Worm (Caenorhabditis elegans) whole organism, midembryonic: ENCODE measurements around the gene nstp-7.

Experiments
- cog-1 ChIP-seq: sonication (generic microtip); optimal IDR thresholded peaks from 2 replicates; lab custom pipeline; 2016; ENCODE audit warnings: missing genetic modification characterization, missing compliant biosample characterization
- flt-1 ChIP-seq: fragments of 200-800 bp; sonication (Bioruptor generic); IDR thresholded peaks from 2 replicates; pipeline ENCODE4 v1.3.6; 2022; ENCODE audit warnings: missing genetic modification characterization, missing compliant biosample characterization
- klf-2 ChIP-seq: fragments of 200-800 bp; sonication (Bioruptor generic); conservative IDR thresholded peaks from 2 replicates; pipeline ENCODE4 v1.3.6; 2022; ENCODE audit warnings: missing genetic modification reagents, missing genetic modification characterization, missing compliant biosample characterization
- ref-1 ChIP-seq: fragments of 200-800 bp; sonication (Bioruptor generic); conservative IDR thresholded peaks from 2 replicates; pipeline ENCODE4 v1.3.6; 2022; ENCODE audit warnings: missing genetic modification reagents, missing genetic modification characterization, missing compliant biosample characterization
- ztf-29 ChIP-seq: fragments of 200-800 bp; sonication (Bioruptor generic); IDR thresholded peaks from 2 replicates; pipeline ENCODE4 v1.3.6; 2022; ENCODE audit warnings: missing genetic modification reagents, missing genetic modification characterization, missing compliant biosample characterization

- no peak for TF ChIP-seq klf-2 (GFP tag; lab: Robert Waterston, UW)
- no peak for TF ChIP-seq flt-1 (GFP tag; lab: Robert Waterston, UW)
- no peak for TF ChIP-seq cog-1 (tag; lab: Kevin White, UChicago)
- TF ChIP-seq ztf-29: no peak
- no peak for TF ChIP-seq ref-1 (GFP tag; lab: Robert Waterston, UW)
Observed at ce11 chrV:590182-590581, 8.5 kb downstream of the nstp-7 start, which contains the start of gene ZK488.6.
